Worm (Caenorhabditis elegans) whole organism, L3 larva: ENCODE data around the gene C01G10.18.
A peak's percentile ranks its signal among the peaks of the same experiment; 100 is the strongest.

Experiments
- ZK546.5 ChIP-seq: sonication (generic microtip); optimal IDR thresholded peaks from 2 replicates; lab custom pipeline; 2017; ENCODE audit warnings: missing biosample characterization, missing genetic modification characterization
- ceh-28 ChIP-seq: fragments of 150-350 bp; optimal IDR thresholded peaks from 2 replicates; lab custom pipeline; 2014; ENCODE audit warnings: missing biosample characterization, missing genetic modification reagents, missing genetic modification characterization
- daf-12 ChIP-seq: fragments of 150-350 bp; optimal IDR thresholded peaks from 2 replicates; lab custom pipeline; 2014; ENCODE audit warnings: missing biosample characterization, missing genetic modification reagents, missing genetic modification characterization
- fkh-10 ChIP-seq: sonication (generic microtip); optimal IDR thresholded peaks from 2 replicates; lab custom pipeline; 2017; ENCODE audit warnings: missing biosample characterization, missing genetic modification reagents, missing genetic modification characterization
- pha-4 ChIP-seq: fragments of 150-350 bp; optimal IDR thresholded peaks from 2 replicates; lab custom pipeline; 2014; ENCODE audit warnings: missing biosample characterization, missing genetic modification reagents, missing genetic modification characterization
- pqm-1 ChIP-seq: fragments of 150-350 bp; optimal IDR thresholded peaks from 2 replicates; lab custom pipeline; 2017; ENCODE audit warnings: missing biosample characterization, missing genetic modification characterization, inconsistent platforms
- snpc-4 ChIP-seq: fragments of 150-350 bp; optimal IDR thresholded peaks from 2 replicates; lab custom pipeline; 2014; ENCODE audit warnings: missing biosample characterization, missing genetic modification characterization
- unc-39 ChIP-seq: sonication (generic microtip); optimal IDR thresholded peaks from 4 replicates; lab custom pipeline; 2017; ENCODE audit warnings: missing biosample characterization, missing genetic modification characterization
- unc-62 ChIP-seq: fragments of 150-350 bp; sonication (generic microtip); optimal IDR thresholded peaks from 4 replicates; lab custom pipeline; 2014; ENCODE audit warnings: missing biosample characterization, missing genetic modification reagents, missing genetic modification characterization

DNA sequence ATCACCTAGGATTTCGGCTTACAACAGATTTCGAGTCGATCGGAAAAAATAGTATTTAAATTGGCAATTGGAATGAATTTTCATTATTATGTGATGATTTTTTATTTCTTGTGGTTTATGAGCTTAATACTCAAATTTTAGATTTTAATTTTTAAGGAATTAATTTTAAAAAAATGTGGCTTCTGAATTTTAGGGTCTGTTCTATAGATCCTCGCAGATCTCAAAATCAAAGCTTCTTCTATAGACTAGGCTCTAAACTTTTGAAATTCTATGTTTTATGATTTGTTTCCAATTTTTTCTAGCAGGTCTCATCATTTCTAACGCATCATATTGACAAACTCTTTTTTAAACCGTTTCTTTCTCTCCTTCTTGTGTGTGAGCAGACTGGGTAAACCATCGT lies 4.2 kb upstream of the C01G10.18 start, which contains the start of gene txt-12:
- TF ChIP-seq pha-4 (tag; lab: Kevin White, UChicago) = peak; percentile 77
- no peak for TF ChIP-seq unc-39 (tag; lab: Kevin White, UChicago)
- no peak for TF ChIP-seq unc-62
- no peak for TF ChIP-seq pqm-1
- no peak for TF ChIP-seq fkh-10
- no peak for TF ChIP-seq snpc-4
- no peak for TF ChIP-seq ZK546.5 (tag; lab: Kevin White, UChicago)
- TF ChIP-seq ceh-28 (tag; lab: Kevin White, UChicago) = no peak
- no peak for TF ChIP-seq daf-12 (tag; lab: Kevin White, UChicago)
